Worm (Caenorhabditis elegans) whole organism, L2 larva: Measurements from ENCODE around the gene lron-5.

Source experiments
- C34F6.9 ChIP-seq: fragments of 150-350 bp; optimal IDR thresholded peaks from 2 replicates; lab custom pipeline; 2014; ENCODE audit warnings: missing biosample characterization, missing genetic modification characterization
- F13H6.1 ChIP-seq: sonication (generic microtip); optimal IDR thresholded peaks from 2 replicates; lab custom pipeline; 2016; ENCODE audit warnings: missing genetic modification characterization, missing compliant biosample characterization
- R02D3.7 ChIP-seq: fragments of 150-350 bp; optimal IDR thresholded peaks from 2 replicates; lab custom pipeline; 2014; ENCODE audit warnings: missing biosample characterization, missing genetic modification characterization
- Y55F3AM.14 ChIP-seq: fragments of 200-800 bp; sonication (Bioruptor generic); optimal IDR thresholded peaks from 2 replicates; lab custom pipeline; 2018; ENCODE audit warnings: mild to moderate bottlenecking, missing genetic modification characterization, missing compliant biosample characterization
- ZK546.5 ChIP-seq: sonication (generic microtip); optimal IDR thresholded peaks from 2 replicates; lab custom pipeline; 2017; ENCODE audit warnings: missing biosample characterization, missing genetic modification characterization
- alr-1 ChIP-seq: fragments of 150-350 bp; optimal IDR thresholded peaks from 2 replicates; lab custom pipeline; 2014; ENCODE audit warnings: missing biosample characterization, missing genetic modification characterization
- aly-2 ChIP-seq: fragments of 150-350 bp; optimal IDR thresholded peaks from 2 replicates; lab custom pipeline; 2014; ENCODE audit warnings: missing biosample characterization, missing genetic modification characterization
- ceh-16 ChIP-seq: fragments of 150-350 bp; optimal IDR thresholded peaks from 2 replicates; lab custom pipeline; 2014; ENCODE audit warnings: missing biosample characterization, missing genetic modification characterization
- ceh-82 ChIP-seq: fragments of 150-350 bp; optimal IDR thresholded peaks from 2 replicates; lab custom pipeline; 2014; ENCODE audit warnings: missing biosample characterization, missing genetic modification characterization
- crh-2 ChIP-seq: sonication (generic microtip); optimal IDR thresholded peaks from 2 replicates; lab custom pipeline; 2017; ENCODE audit warnings: missing biosample characterization, missing genetic modification characterization
- dmd-4 ChIP-seq: sonication (generic microtip); optimal IDR thresholded peaks from 2 replicates; lab custom pipeline; 2017; ENCODE audit warnings: missing biosample characterization, missing genetic modification characterization
- egl-27 ChIP-seq: sonication (generic microtip); optimal IDR thresholded peaks from 3 replicates; lab custom pipeline; 2017; ENCODE audit warnings: missing biosample characterization, missing genetic modification reagents, missing genetic modification characterization
- elt-1 ChIP-seq: fragments of 150-350 bp; optimal IDR thresholded peaks from 2 replicates; lab custom pipeline; 2014; ENCODE audit warnings: missing biosample characterization, missing genetic modification characterization
- elt-3 ChIP-seq: sonication (generic microtip); optimal IDR thresholded peaks from 2 replicates; lab custom pipeline; 2017; ENCODE audit warnings: missing biosample characterization, missing genetic modification characterization
- fos-1 ChIP-seq: fragments of 150-350 bp; optimal IDR thresholded peaks from 2 replicates; lab custom pipeline; 2014; ENCODE audit warnings: missing biosample characterization, missing genetic modification characterization
- gmeb-1 ChIP-seq: fragments of 150-350 bp; optimal IDR thresholded peaks from 2 replicates; lab custom pipeline; 2014; ENCODE audit warnings: missing biosample characterization, missing genetic modification characterization
- lin-11 ChIP-seq: fragments of 150-350 bp; sonication (generic microtip); optimal IDR thresholded peaks from 2 replicates; lab custom pipeline; 2014; ENCODE audit warnings: missing biosample characterization, missing genetic modification characterization, inconsistent platforms, mixed read lengths
- lin-13 ChIP-seq: fragments of 150-350 bp; optimal IDR thresholded peaks from 2 replicates; lab custom pipeline; 2014; ENCODE audit warnings: missing biosample characterization, missing genetic modification reagents, missing genetic modification characterization
- lin-39 ChIP-seq: fragments of 150-350 bp; optimal IDR thresholded peaks from 2 replicates; lab custom pipeline; 2014; ENCODE audit warnings: missing biosample characterization, missing genetic modification reagents, missing genetic modification characterization
- lsy-2 ChIP-seq, 2 experiments: fragments of 150-350 bp in 1 of 2; sonication (generic microtip) in 1 of 2; optimal IDR thresholded peaks; 2 replicates each; lab custom pipeline; 2014 to 2017; ENCODE audit warnings: missing biosample characterization in 2 of 2, missing genetic modification characterization in 2 of 2
- mab-5 ChIP-seq: fragments of 150-350 bp; optimal IDR thresholded peaks from 2 replicates; lab custom pipeline; 2014; ENCODE audit warnings: missing biosample characterization, missing genetic modification characterization
- mbf-1 ChIP-seq: sonication (generic microtip); optimal IDR thresholded peaks from 2 replicates; lab custom pipeline; 2017; ENCODE audit warnings: missing biosample characterization, missing genetic modification characterization
- mdl-1 ChIP-seq, 2 experiments: fragments of 150-350 bp in 1 of 2; sonication (generic microtip) in 1 of 2; optimal IDR thresholded peaks; 2 replicates each; lab custom pipeline; 2017; ENCODE audit warnings: missing biosample characterization in 2 of 2, missing genetic modification characterization in 2 of 2
- nhr-10 ChIP-seq: sonication (generic microtip); optimal IDR thresholded peaks from 2 replicates; lab custom pipeline; 2017; ENCODE audit warnings: missing biosample characterization, missing genetic modification characterization
- nhr-11 ChIP-seq: fragments of 150-350 bp; optimal IDR thresholded peaks from 2 replicates; lab custom pipeline; 2014; ENCODE audit warnings: missing biosample characterization, missing genetic modification characterization
- nhr-12 ChIP-seq: fragments of 150-350 bp; optimal IDR thresholded peaks from 2 replicates; lab custom pipeline; 2014; ENCODE audit warnings: missing biosample characterization, missing genetic modification characterization
- nhr-129 ChIP-seq: fragments of 150-350 bp; optimal IDR thresholded peaks from 2 replicates; lab custom pipeline; 2014; ENCODE audit warnings: missing biosample characterization, missing genetic modification characterization
- nhr-21 ChIP-seq: fragments of 150-350 bp; optimal IDR thresholded peaks from 2 replicates; lab custom pipeline; 2014; ENCODE audit warnings: missing biosample characterization, missing genetic modification characterization
- nhr-23 ChIP-seq: fragments of 150-350 bp; optimal IDR thresholded peaks from 2 replicates; lab custom pipeline; 2014; ENCODE audit warnings: missing biosample characterization, missing genetic modification reagents, missing genetic modification characterization
- nhr-237 ChIP-seq: fragments of 150-350 bp; optimal IDR thresholded peaks from 2 replicates; lab custom pipeline; 2014; ENCODE audit warnings: missing biosample characterization, missing genetic modification characterization
- nhr-25 ChIP-seq: fragments of 150-350 bp; sonication (generic microtip); optimal IDR thresholded peaks from 3 replicates; lab custom pipeline; 2014; ENCODE audit warnings: missing biosample characterization, missing genetic modification characterization
- nhr-6 ChIP-seq: fragments of 150-350 bp; optimal IDR thresholded peaks from 2 replicates; lab custom pipeline; 2014; ENCODE audit warnings: missing biosample characterization, missing genetic modification characterization
- nhr-77 ChIP-seq: fragments of 150-350 bp; optimal IDR thresholded peaks from 2 replicates; lab custom pipeline; 2014; ENCODE audit warnings: missing biosample characterization, missing genetic modification characterization
- sem-4 ChIP-seq: fragments of 150-350 bp; optimal IDR thresholded peaks from 2 replicates; lab custom pipeline; 2014; ENCODE audit warnings: missing biosample characterization, missing genetic modification reagents, missing genetic modification characterization
- skn-1 ChIP-seq: sonication (generic microtip); optimal IDR thresholded peaks from 2 replicates; lab custom pipeline; 2017; ENCODE audit warnings: missing biosample characterization, missing genetic modification characterization
- sma-3 ChIP-seq: sonication (generic microtip); optimal IDR thresholded peaks from 2 replicates; lab custom pipeline; 2016; ENCODE audit warnings: missing genetic modification reagents, missing genetic modification characterization, missing compliant biosample characterization
- sma-9 ChIP-seq, 2 experiments: fragments of 150-350 bp in 1 of 2; sonication (generic microtip) in 1 of 2; optimal IDR thresholded peaks; 2 replicates each; lab custom pipeline; 2014 to 2016; ENCODE audit warnings: missing genetic modification characterization in 2 of 2, mild to moderate bottlenecking in 1 of 2, missing biosample characterization in 1 of 2, missing compliant biosample characterization in 1 of 2, missing genetic modification reagents in 1 of 2, moderate library complexity in 1 of 2
- snpc-4 ChIP-seq: fragments of 150-350 bp; optimal IDR thresholded peaks from 2 replicates; lab custom pipeline; 2014; ENCODE audit warnings: missing biosample characterization, missing genetic modification characterization
- unc-55 ChIP-seq: fragments of 150-350 bp; sonication (generic microtip); optimal IDR thresholded peaks from 3 replicates; lab custom pipeline; 2014; ENCODE audit warnings: missing biosample characterization, missing genetic modification reagents, missing genetic modification characterization
- unc-62 ChIP-seq: fragments of 150-350 bp; optimal IDR thresholded peaks from 2 replicates; lab custom pipeline; 2014; ENCODE audit warnings: missing biosample characterization, missing genetic modification reagents, missing genetic modification characterization
- zag-1 ChIP-seq: fragments of 150-350 bp; optimal IDR thresholded peaks from 2 replicates; lab custom pipeline; 2014; ENCODE audit warnings: missing biosample characterization, missing genetic modification characterization
- ztf-1 ChIP-seq: fragments of 200-800 bp; sonication (Bioruptor generic); conservative IDR thresholded peaks from 2 replicates; pipeline ENCODE4 v1.3.6; 2022; ENCODE audit warnings: missing genetic modification characterization, missing compliant biosample characterization
- ztf-11 ChIP-seq: sonication (generic microtip); optimal IDR thresholded peaks from 2 replicates; lab custom pipeline; 2017; ENCODE audit warnings: missing biosample characterization, missing genetic modification characterization
- ztf-4 ChIP-seq: fragments of 150-350 bp; optimal IDR thresholded peaks from 2 replicates; lab custom pipeline; 2014; ENCODE audit warnings: missing biosample characterization, missing genetic modification characterization

lron-5 gene

DNA sequence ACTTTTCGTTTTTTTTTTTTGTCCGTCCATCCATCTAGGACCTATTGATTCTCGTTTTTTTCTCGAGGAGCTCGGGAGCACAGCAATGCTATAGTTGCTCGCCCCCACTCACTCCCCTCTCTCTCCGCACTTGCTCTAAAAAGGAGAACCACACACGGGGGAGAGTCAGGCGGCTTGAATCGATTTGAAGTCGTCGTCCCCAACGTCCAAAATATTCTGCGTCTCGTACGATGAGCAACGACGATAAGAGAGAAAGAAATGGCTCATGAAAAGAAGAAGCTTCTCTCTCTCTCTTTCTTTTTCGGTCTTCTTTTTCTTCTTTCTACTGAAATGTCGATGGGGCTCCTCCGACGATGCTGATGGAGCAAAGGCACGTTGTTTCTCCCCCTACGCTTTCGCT is 33.6 kb downstream of the lron-5 start (continued):
- TF ChIP-seq unc-62 (GFP tag; lab: Kevin White, UChicago) (no peak), alr-1 (tag; lab: Kevin White, UChicago) (no peak), C34F6.9 (tag; lab: Kevin White, UChicago) (peak; percentile 83), mdl-1 (tag; optimal IDR thresholded peaks at IDR 0.05; lab: Kevin White, UChicago) (peak in 1 of 2 experiments; percentile 32), lin-39 (no peak), nhr-23 (tag; lab: Kevin White, UChicago) (no peak), zag-1 (tag; lab: Kevin White, UChicago) (peak; percentile 88), Y55F3AM.14 (GFP tag; lab: Kevin White, UChicago) (peak; percentile 69), ztf-4 (tag; lab: Kevin White, UChicago) (no peak), ztf-1 (GFP tag; lab: Robert Waterston, UW) (no peak), nhr-12 (tag; lab: Kevin White, UChicago) (no peak), R02D3.7 (no peak)

DNA sequence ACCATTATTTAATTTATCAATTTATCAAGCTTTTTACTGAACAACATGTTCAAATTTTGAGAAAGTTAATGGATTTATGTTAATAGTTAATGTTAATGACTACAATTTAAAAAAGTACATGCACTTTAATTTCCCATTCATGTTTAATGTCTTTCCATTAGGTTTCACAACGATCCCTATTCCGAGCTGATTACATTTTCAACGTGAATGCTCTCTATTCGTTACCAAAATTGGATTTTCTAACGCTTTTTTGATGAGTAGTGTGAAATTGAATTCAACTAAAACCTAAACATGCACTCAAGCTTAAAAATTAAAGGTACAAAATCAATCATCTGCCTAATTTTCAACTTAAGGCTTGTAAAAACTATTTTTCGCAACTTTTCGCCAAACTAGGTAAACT is 34.6 kb downstream of the lron-5 start:
- TF ChIP-seq egl-27 (tag; lab: Kevin White, UChicago) (no peak), lin-39 (no peak), aly-2 (no peak), sma-3 (no peak), fos-1 (tag; lab: Kevin White, UChicago) (no peak), nhr-25 (tag; lab: Kevin White, UChicago) (no peak), nhr-129 (tag; lab: Kevin White, UChicago) (no peak), nhr-21 (tag; lab: Kevin White, UChicago) (no peak), ztf-4 (tag; lab: Kevin White, UChicago) (no peak), mdl-1 (tag; optimal IDR thresholded peaks at IDR 0.05; lab: Kevin White, UChicago) (no peak), nhr-11 (tag; lab: Kevin White, UChicago) (no peak), lin-11 (tag; lab: Kevin White, UChicago) (no peak), elt-1 (no peak), ztf-11 (no peak), nhr-77 (no peak)

DNA sequence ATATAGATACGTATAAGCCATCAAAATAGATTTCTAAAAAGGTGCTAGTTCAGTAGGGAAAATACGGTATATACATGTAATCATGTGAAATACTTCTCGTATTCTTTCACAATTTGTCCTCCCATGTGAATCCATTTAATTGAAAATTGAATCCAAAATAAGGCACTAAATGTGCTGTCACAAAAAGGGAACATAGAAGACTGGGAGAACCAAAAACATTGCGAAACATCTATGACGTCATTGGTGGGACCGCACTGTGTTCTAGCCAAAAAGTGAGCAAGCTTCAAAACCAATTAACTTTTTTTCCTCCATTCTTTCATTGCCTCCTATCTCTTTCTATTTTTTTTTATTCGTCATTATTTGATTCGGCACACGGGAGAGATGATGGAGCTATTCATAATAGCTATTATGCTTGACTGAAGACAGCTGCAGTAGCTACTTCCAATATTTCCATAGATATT is 35.6 kb downstream of the lron-5 start, which contains the start of gene cdka-1:
Gene cdka-1, plus strand, starts transcription at position 411 of the 461 bp plus-strand sequence.
- TF ChIP-seq egl-27 (tag; lab: Kevin White, UChicago) = no peak
- TF ChIP-seq unc-62 (GFP tag; lab: Kevin White, UChicago) = no peak
- TF ChIP-seq ZK546.5 (tag; lab: Kevin White, UChicago) = no peak
- TF ChIP-seq zag-1 (tag; lab: Kevin White, UChicago) = peak; percentile 77
- peak; percentile 23 for TF ChIP-seq crh-2 (tag; lab: Kevin White, UChicago)
- TF ChIP-seq lin-13 = no peak
- no peak for TF ChIP-seq elt-3 (tag; lab: Kevin White, UChicago)
- TF ChIP-seq ceh-82 (tag; lab: Kevin White, UChicago) = no peak
- TF ChIP-seq C34F6.9 (tag; lab: Kevin White, UChicago) = peak; percentile 63
- TF ChIP-seq dmd-4 (tag; lab: Kevin White, UChicago) = no peak
- peak in 1 of 2 experiments; percentile 59 for TF ChIP-seq lsy-2 (tag; optimal IDR thresholded peaks at IDR 0.05; lab: Kevin White, UChicago)
- TF ChIP-seq sma-9 (GFP tag; optimal IDR thresholded peaks at IDR 0.05; lab: Kevin White, UChicago) = peak; percentile 55
- TF ChIP-seq sma-9 (tag; optimal IDR thresholded peaks at IDR 0.05; lab: Kevin White, UChicago) = no peak
- no peak for TF ChIP-seq mdl-1 (tag; optimal IDR thresholded peaks at IDR 0.05; lab: Kevin White, UChicago)
- TF ChIP-seq skn-1 (tag; lab: Kevin White, UChicago) = no peak
- peak; percentile 77 for TF ChIP-seq unc-55 (GFP tag; lab: Kevin White, UChicago)
- no peak for TF ChIP-seq nhr-10 (tag; lab: Kevin White, UChicago)
- TF ChIP-seq mab-5 (tag; lab: Kevin White, UChicago) = no peak
- TF ChIP-seq lin-39 = no peak
- no peak for TF ChIP-seq R02D3.7
- no peak for TF ChIP-seq gmeb-1 (tag; lab: Kevin White, UChicago)
- no peak for TF ChIP-seq F13H6.1 (tag; lab: Kevin White, UChicago)
- TF ChIP-seq nhr-12 (tag; lab: Kevin White, UChicago) = no peak
- no peak for TF ChIP-seq nhr-25 (tag; lab: Kevin White, UChicago)
- TF ChIP-seq Y55F3AM.14 (GFP tag; lab: Kevin White, UChicago) = no peak
- no peak for TF ChIP-seq alr-1 (tag; lab: Kevin White, UChicago)
- no peak for TF ChIP-seq nhr-237 (tag; lab: Kevin White, UChicago)
- TF ChIP-seq ztf-1 (GFP tag; lab: Robert Waterston, UW) = no peak
- TF ChIP-seq snpc-4 (tag; lab: Kevin White, UChicago) = no peak
- no peak for TF ChIP-seq sma-3
- no peak for TF ChIP-seq mbf-1 (tag; lab: Kevin White, UChicago)
- no peak for TF ChIP-seq nhr-11 (tag; lab: Kevin White, UChicago)
- peak; percentile 37 for TF ChIP-seq sem-4 (tag; lab: Kevin White, UChicago)
- no peak for TF ChIP-seq lin-11 (tag; lab: Kevin White, UChicago)
- no peak for TF ChIP-seq nhr-6 (tag; lab: Kevin White, UChicago)
- TF ChIP-seq elt-1 = no peak
- no peak for TF ChIP-seq ceh-16 (tag; lab: Kevin White, UChicago)
